Worm (Caenorhabditis elegans): ENCODE data around the gene W06F12.3.

DNA sequence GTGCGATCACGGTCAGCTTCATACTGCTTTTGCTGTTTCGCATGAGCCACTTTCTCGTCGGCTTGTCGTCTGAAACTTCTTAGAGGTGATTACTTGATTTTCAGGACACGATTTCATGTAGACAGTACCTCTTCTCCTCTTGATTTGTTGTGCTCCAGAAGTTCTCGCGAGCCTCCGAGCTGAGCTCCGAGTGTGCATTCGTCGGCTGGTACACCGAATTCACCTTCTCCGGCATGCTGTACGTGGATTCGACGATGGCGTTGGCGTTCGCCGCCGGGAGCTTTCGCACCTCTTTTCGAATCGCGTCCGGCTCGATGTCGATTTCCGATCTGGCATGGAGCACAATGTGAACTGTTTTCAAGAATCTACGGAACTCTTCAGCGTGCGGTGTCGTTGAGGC lies 26.2 kb downstream of the W06F12.3 start:
- TF ChIP-seq hlh-13 (GFP tag; optimal IDR thresholded peaks at IDR 0.05) = no peak
- no peak for TF ChIP-seq unc-55 (GFP tag; optimal IDR thresholded peaks at IDR 0.05)
- TF ChIP-seq ama-1 (optimal IDR thresholded peaks at IDR 0.05) = no peak
- TF ChIP-seq eyg-1 (tag; optimal IDR thresholded peaks at IDR 0.05) = no peak
- no peak for TF ChIP-seq ceh-30 (tag; optimal IDR thresholded peaks at IDR 0.05)
- no peak for TF ChIP-seq pax-1 (tag; optimal IDR thresholded peaks at IDR 0.05)
- TF ChIP-seq unc-3 (GFP tag; conservative IDR thresholded peaks at IDR 0.05) = no peak
- TF ChIP-seq unc-3 (tag; optimal IDR thresholded peaks at IDR 0.05) = no peak
- no peak for TF ChIP-seq lin-11 (tag; optimal IDR thresholded peaks at IDR 0.05)
- TF ChIP-seq tbx-2 (tag; optimal IDR thresholded peaks at IDR 0.05) = no peak

All from whole organism, late embryonic.